Worm (Caenorhabditis elegans): ENCODE data around the gene sfrp-1.

- no peak for TF ChIP-seq him-1 (tag; optimal IDR thresholded peaks at IDR 0.05)
- TF ChIP-seq W03F9.2 (tag; optimal IDR thresholded peaks at IDR 0.05) = no peak
These were observed 16.9 kb upstream of the sfrp-1 start, which contains the start of the genes Y73B6BL.23 and htp-2 for ce11 chrIV:6419031-6419582.

Measured in whole organism, L4/young adult.